Worm (Caenorhabditis elegans) whole organism, L4 larva: Measurements from ENCODE around the gene Y57G11C.5.

ENCODE experiments used
- F10B5.3 ChIP-seq: sonication (generic microtip); optimal IDR thresholded peaks from 2 replicates; lab custom pipeline; 2016; ENCODE audit warnings: mild to moderate bottlenecking, missing genetic modification characterization, missing compliant biosample characterization
- F37D6.2 ChIP-seq: sonication (generic microtip); optimal IDR thresholded peaks from 2 replicates; lab custom pipeline; 2016; ENCODE audit warnings: mild to moderate bottlenecking, missing genetic modification characterization, missing compliant biosample characterization
- R02D3.7 ChIP-seq: fragments of 150-350 bp; sonication (generic microtip); optimal IDR thresholded peaks from 3 replicates; lab custom pipeline; 2014; ENCODE audit warnings: missing biosample characterization, missing genetic modification characterization
- T26A8.4 ChIP-seq: fragments of 200-800 bp; sonication (Bioruptor generic); IDR thresholded peaks from 2 replicates; pipeline ENCODE4 v1.3.6; 2022; ENCODE audit warnings: missing genetic modification characterization, missing compliant biosample characterization
- aha-1 ChIP-seq: fragments of 150-350 bp; peaks from one replicate; lab custom pipeline; 2014; ENCODE audit warnings: missing biosample characterization, missing genetic modification characterization
- aly-2 ChIP-seq: sonication (generic microtip); optimal IDR thresholded peaks from 2 replicates; lab custom pipeline; 2018; ENCODE audit warnings: missing biosample characterization, missing genetic modification characterization
- ama-1 ChIP-seq: fragments of 150-350 bp; optimal IDR thresholded peaks from 2 replicates; lab custom pipeline; 2014; ENCODE audit warnings: inconsistent platforms, mixed read lengths
- arid-1 ChIP-seq: fragments of 200-800 bp; sonication (Bioruptor generic); conservative IDR thresholded peaks from 2 replicates; pipeline ENCODE4 v1.3.6; 2022; ENCODE audit warnings: missing genetic modification reagents, missing genetic modification characterization, missing compliant biosample characterization
- attf-4 ChIP-seq: sonication (generic microtip); optimal IDR thresholded peaks from 3 replicates; lab custom pipeline; 2017; ENCODE audit warnings: missing biosample characterization, missing genetic modification characterization
- ceh-20 ChIP-seq: fragments of 200-800 bp; sonication (Bioruptor generic); IDR thresholded peaks from 2 replicates; pipeline ENCODE4 v1.3.6; 2022; ENCODE audit warnings: missing genetic modification reagents, missing genetic modification characterization, missing compliant biosample characterization
- ceh-44 ChIP-seq: fragments of 200-800 bp; sonication (Bioruptor generic); IDR thresholded peaks from 2 replicates; pipeline ENCODE4 v1.3.6; 2022; ENCODE audit warnings: missing genetic modification reagents, missing genetic modification characterization, missing compliant biosample characterization
- ceh-82 ChIP-seq: sonication (generic microtip); optimal IDR thresholded peaks from 2 replicates; lab custom pipeline; 2017; ENCODE audit warnings: missing biosample characterization, missing genetic modification characterization
- daf-19 ChIP-seq: fragments of 200-800 bp; sonication (Bioruptor generic); conservative IDR thresholded peaks from 2 replicates; pipeline ENCODE4 v1.3.6; 2022; ENCODE audit warnings: missing genetic modification characterization, missing compliant biosample characterization
- dmd-6 ChIP-seq: fragments of 200-800 bp; sonication (Bioruptor generic); IDR thresholded peaks from 2 replicates; pipeline ENCODE4 v1.3.6; 2022; ENCODE audit warnings: missing genetic modification reagents, missing genetic modification characterization, missing compliant biosample characterization
- dmd-9 ChIP-seq: fragments of 200-800 bp; sonication (Bioruptor generic); IDR thresholded peaks from 2 replicates; pipeline ENCODE4 v1.3.6; 2022; ENCODE audit warnings: missing genetic modification reagents, missing genetic modification characterization, missing compliant biosample characterization
- duxl-1 ChIP-seq: sonication (generic microtip); optimal IDR thresholded peaks from 2 replicates; lab custom pipeline; 2016; ENCODE audit warnings: mild to moderate bottlenecking, missing genetic modification characterization, moderate library complexity, missing compliant biosample characterization; ENCODE audit not compliant: poor library complexity
- dve-1 ChIP-seq: sonication (generic microtip); optimal IDR thresholded peaks from 2 replicates; lab custom pipeline; 2017; ENCODE audit warnings: antibody characterized with exemption, mild to moderate bottlenecking, missing genetic modification characterization, missing compliant biosample characterization; ENCODE audit not compliant: insufficient read depth
- fkh-10 ChIP-seq: fragments of 150-350 bp; optimal IDR thresholded peaks from 2 replicates; lab custom pipeline; 2014; ENCODE audit warnings: missing biosample characterization, missing genetic modification reagents, missing genetic modification characterization
- hif-1 ChIP-seq, 2 experiments: sonication (generic microtip); optimal IDR thresholded peaks; 2 replicates each; lab custom pipeline; 2016 to 2017; ENCODE audit warnings: missing compliant biosample characterization in 2 of 2, missing genetic modification characterization in 2 of 2, missing genetic modification reagents in 2 of 2, missing genotype in 2 of 2, mild to moderate bottlenecking in 1 of 2
- hlh-11 ChIP-seq: fragments of 200-800 bp; sonication (Bioruptor generic); optimal IDR thresholded peaks from 2 replicates; lab custom pipeline; 2018; ENCODE audit warnings: mild to moderate bottlenecking, missing genetic modification characterization, missing compliant biosample characterization
- hlh-30 ChIP-seq: sonication (generic microtip); optimal IDR thresholded peaks from 2 replicates; lab custom pipeline; 2017; ENCODE audit warnings: antibody characterized with exemption, mild to moderate bottlenecking, missing genetic modification characterization, missing compliant biosample characterization; ENCODE audit not compliant: insufficient read depth
- hmg-1.1 ChIP-seq: fragments of 200-800 bp; sonication (Bioruptor generic); IDR thresholded peaks from 2 replicates; pipeline ENCODE4 v1.3.6; 2022; ENCODE audit warnings: missing genetic modification reagents, missing genetic modification characterization, missing compliant biosample characterization
- lim-7 ChIP-seq: fragments of 200-800 bp; sonication (Bioruptor generic); IDR thresholded peaks from 2 replicates; pipeline ENCODE4 v1.3.6; 2022; ENCODE audit warnings: missing genetic modification characterization, missing compliant biosample characterization
- lin-15B ChIP-seq: fragments of 150-350 bp; sonication (generic microtip); optimal IDR thresholded peaks from 3 replicates; lab custom pipeline; 2014; ENCODE audit warnings: missing biosample characterization, missing genetic modification characterization
- lin-38 ChIP-seq: fragments of 200-800 bp; sonication (Bioruptor generic); IDR thresholded peaks from 2 replicates; pipeline ENCODE4 v1.3.6; 2022; ENCODE audit warnings: missing genetic modification reagents, missing genetic modification characterization, missing compliant biosample characterization
- lin-39 ChIP-seq: fragments of 150-350 bp; optimal IDR thresholded peaks from 2 replicates; lab custom pipeline; 2014; ENCODE audit warnings: missing biosample characterization, missing genetic modification reagents, missing genetic modification characterization
- lir-3 ChIP-seq: sonication (generic microtip); optimal IDR thresholded peaks from 2 replicates; lab custom pipeline; 2016; ENCODE audit warnings: mild to moderate bottlenecking, missing genetic modification characterization, missing compliant biosample characterization
- lsy-2 ChIP-seq, 2 experiments: fragments of 150-350 bp in 1 of 2; sonication (generic microtip) in 1 of 2; optimal IDR thresholded peaks; 2 replicates each; lab custom pipeline; 2014 to 2017; ENCODE audit warnings: missing biosample characterization in 2 of 2, missing genetic modification characterization in 2 of 2
- madf-5 ChIP-seq, 2 experiments: fragments of 200-800 bp; sonication (Bioruptor generic); IDR thresholded peaks; 2 replicates each; pipeline ENCODE4 v1.3.6; 2022; ENCODE audit warnings: missing compliant biosample characterization in 2 of 2, missing genetic modification characterization in 2 of 2
- mdl-1 ChIP-seq, 2 experiments: fragments of 150-350 bp in 1 of 2; sonication (generic microtip) in 1 of 2; optimal IDR thresholded peaks; 2 replicates each; lab custom pipeline; 2014 to 2017; ENCODE audit warnings: missing biosample characterization in 2 of 2, missing genetic modification characterization in 2 of 2
- mes-2 ChIP-seq: sonication (generic microtip); optimal IDR thresholded peaks from 2 replicates; lab custom pipeline; 2016; ENCODE audit warnings: missing genotype, mild to moderate bottlenecking, missing genetic modification characterization, missing compliant biosample characterization; ENCODE audit not compliant: poor library complexity, severe bottlenecking
- mxl-2 ChIP-seq: fragments of 200-800 bp; sonication (Bioruptor generic); conservative IDR thresholded peaks from 2 replicates; pipeline ENCODE4 v1.3.6; 2022; ENCODE audit warnings: missing genetic modification reagents, missing genetic modification characterization, missing compliant biosample characterization
- mxl-3 ChIP-seq: fragments of 200-800 bp; sonication (Bioruptor generic); optimal IDR thresholded peaks from 2 replicates; lab custom pipeline; 2018; ENCODE audit warnings: mild to moderate bottlenecking, missing genetic modification characterization, missing compliant biosample characterization
- nhr-10 ChIP-seq: fragments of 150-350 bp; optimal IDR thresholded peaks from 2 replicates; lab custom pipeline; 2014; ENCODE audit warnings: missing biosample characterization, missing genetic modification characterization
- nhr-237 ChIP-seq: sonication (generic microtip); optimal IDR thresholded peaks from 2 replicates; lab custom pipeline; 2017; ENCODE audit warnings: missing biosample characterization, missing genetic modification characterization
- nhr-25 ChIP-seq: sonication (generic microtip); optimal IDR thresholded peaks from 2 replicates; lab custom pipeline; 2017; ENCODE audit warnings: missing genetic modification characterization, mild to moderate bottlenecking, missing compliant biosample characterization, antibody characterized with exemption, moderate library complexity, borderline replicate concordance; ENCODE audit not compliant: insufficient read depth
- nhr-41 ChIP-seq: fragments of 200-800 bp; sonication (Bioruptor generic); IDR thresholded peaks from 2 replicates; pipeline ENCODE4 v1.3.6; 2022; ENCODE audit warnings: missing genetic modification reagents, missing genetic modification characterization, missing compliant biosample characterization
- nhr-42 ChIP-seq: fragments of 200-800 bp; sonication (Bioruptor generic); IDR thresholded peaks from 2 replicates; pipeline ENCODE4 v1.3.6; 2022; ENCODE audit warnings: missing genetic modification characterization, missing compliant biosample characterization
- nhr-76 ChIP-seq: fragments of 150-350 bp; optimal IDR thresholded peaks from 2 replicates; lab custom pipeline; 2014; ENCODE audit warnings: missing biosample characterization, missing genetic modification characterization
- sdz-12 ChIP-seq: fragments of 200-800 bp; sonication (Bioruptor generic); optimal IDR thresholded peaks from 2 replicates; lab custom pipeline; 2018; ENCODE audit warnings: mild to moderate bottlenecking, missing genetic modification characterization, missing compliant biosample characterization
- set-16 ChIP-seq: fragments of 200-800 bp; sonication (Bioruptor generic); IDR thresholded peaks from 2 replicates; pipeline ENCODE4 v1.3.6; 2022; ENCODE audit warnings: missing genetic modification reagents, missing genetic modification characterization, missing compliant biosample characterization
- skn-1 ChIP-seq: fragments of 150-350 bp; optimal IDR thresholded peaks from 2 replicates; lab custom pipeline; 2014; ENCODE audit warnings: missing biosample characterization, missing genetic modification characterization
- snpc-1.2 ChIP-seq: fragments of 200-800 bp; sonication (Bioruptor generic); IDR thresholded peaks from 2 replicates; pipeline ENCODE4 v1.3.6; 2022; ENCODE audit warnings: missing genetic modification reagents, missing genetic modification characterization, missing compliant biosample characterization
- snpc-4 ChIP-seq: fragments of 150-350 bp; optimal IDR thresholded peaks from 2 replicates; lab custom pipeline; 2014; ENCODE audit warnings: missing biosample characterization, missing genetic modification characterization
- tag-97 ChIP-seq: fragments of 200-800 bp; sonication (Bioruptor generic); IDR thresholded peaks from 2 replicates; pipeline ENCODE4 v1.3.6; 2022; ENCODE audit warnings: missing genetic modification characterization, missing compliant biosample characterization
- unc-39 ChIP-seq: sonication (generic microtip); optimal IDR thresholded peaks from 2 replicates; lab custom pipeline; 2017; ENCODE audit warnings: missing biosample characterization, missing genetic modification characterization
- zfp-3 ChIP-seq: fragments of 200-800 bp; sonication (Bioruptor generic); conservative IDR thresholded peaks from 2 replicates; pipeline ENCODE4 v1.3.6; 2022; ENCODE audit warnings: missing genetic modification reagents, missing genetic modification characterization, missing compliant biosample characterization
- zip-2 ChIP-seq: fragments of 150-350 bp; optimal IDR thresholded peaks from 2 replicates; lab custom pipeline; 2014; ENCODE audit warnings: missing biosample characterization, missing genetic modification characterization
- ztf-11 ChIP-seq: fragments of 150-350 bp; optimal IDR thresholded peaks from 2 replicates; lab custom pipeline; 2014; ENCODE audit warnings: missing biosample characterization, missing genetic modification characterization

Gene Y57G11C.5

DNA sequence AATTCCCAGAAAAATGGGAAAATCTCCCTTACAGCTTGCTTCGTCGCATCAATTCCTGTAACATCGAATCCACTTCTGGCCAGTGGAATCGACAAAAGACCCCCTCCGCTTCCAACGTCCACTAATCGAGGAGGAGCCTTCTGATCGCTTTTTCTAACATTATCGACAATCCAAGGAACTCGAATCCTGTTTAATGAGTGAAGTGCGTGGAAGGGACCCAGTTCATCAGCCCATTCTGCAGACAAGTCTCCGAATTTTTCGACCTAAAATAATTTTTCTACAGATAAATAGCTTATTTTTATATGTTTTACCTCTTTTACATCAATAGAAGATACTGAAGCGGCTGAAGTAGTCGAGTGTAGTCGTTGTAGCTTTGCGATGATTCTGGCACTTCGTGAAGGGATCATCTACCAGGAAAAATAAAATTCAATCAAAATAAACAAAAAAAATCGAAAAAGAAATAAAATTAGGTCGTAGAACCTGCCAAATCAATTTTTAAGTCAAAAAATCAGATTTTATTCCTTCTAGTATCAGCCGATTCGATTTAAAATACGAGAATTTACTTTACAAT is 30.8 kb upstream of the Y57G11C.5 start, which contains the start of gene coq-3:
Gene coq-3, minus strand, starts transcription at position 407 of the 571 bp plus-strand sequence.
- TF ChIP-seq aly-2: no peak
- TF ChIP-seq skn-1 (tag; lab: Kevin White, UChicago): no peak
- no peak for TF ChIP-seq set-16 (GFP tag; lab: Robert Waterston, UW)
- TF ChIP-seq dmd-6: no peak
- no peak for TF ChIP-seq ceh-44 (GFP tag; lab: Robert Waterston, UW)
- peak in 1 of 2 experiments; percentile 12 for TF ChIP-seq lsy-2 (tag; optimal IDR thresholded peaks at IDR 0.05; lab: Kevin White, UChicago)
- TF ChIP-seq T26A8.4: 0 out of 2 replicates have a peak, but pooled peaks have one; percentile 22
- TF ChIP-seq snpc-4 (tag; lab: Kevin White, UChicago): no peak
- TF ChIP-seq hlh-11 (tag; lab: Kevin White, UChicago): no peak
- no peak for TF ChIP-seq duxl-1 (tag; lab: Kevin White, UChicago)
- TF ChIP-seq ztf-11 (tag; lab: Kevin White, UChicago): no peak
- TF ChIP-seq dve-1 (tag; lab: Kevin White, UChicago): peak; percentile 13
- TF ChIP-seq ama-1 (lab: Kevin White, UChicago): peak; percentile 29
- TF ChIP-seq zfp-3 (GFP tag; lab: Robert Waterston, UW): 0 out of 2 replicates have a peak, but pooled peaks have one; percentile 12
- peak; percentile 28 for TF ChIP-seq mes-2 (tag; lab: Kevin White, UChicago)
- TF ChIP-seq nhr-10 (tag; lab: Kevin White, UChicago): no peak
- no peak for TF ChIP-seq tag-97 (GFP tag; lab: Robert Waterston, UW)
- TF ChIP-seq aha-1 (tag; lab: Kevin White, UChicago): peak; percentile 85
- TF ChIP-seq R02D3.7: no peak
- TF ChIP-seq daf-19 (GFP tag; lab: Robert Waterston, UW): no peak
- TF ChIP-seq hlh-30: no peak
- TF ChIP-seq nhr-237 (tag; lab: Kevin White, UChicago): no peak
- TF ChIP-seq lin-15B (tag; lab: Kevin White, UChicago): no peak
- no peak for TF ChIP-seq arid-1 (GFP tag; lab: Robert Waterston, UW)
- no peak for TF ChIP-seq madf-5 (GFP tag; IDR thresholded peaks at IDR 0.05; lab: Robert Waterston, UW)
- no peak for TF ChIP-seq fkh-10 (GFP tag; lab: Kevin White, UChicago)
- TF ChIP-seq zip-2 (tag; lab: Kevin White, UChicago): no peak
- no peak for TF ChIP-seq nhr-25 (tag; lab: Kevin White, UChicago)
- TF ChIP-seq lin-38 (GFP tag; lab: Robert Waterston, UW): peak; percentile 23; the same call in 1 of the 2 replicates
- no peak; the same call in 1 of the 2 replicates for TF ChIP-seq snpc-1.2
- no peak for TF ChIP-seq sdz-12 (GFP tag; lab: Kevin White, UChicago)
- TF ChIP-seq hif-1 (tag; optimal IDR thresholded peaks at IDR 0.05; lab: Kevin White, UChicago): no peak
- 0 out of 2 replicates have a peak, but pooled peaks have one; percentile 25 for TF ChIP-seq lim-7 (GFP tag; lab: Robert Waterston, UW)
- no peak for TF ChIP-seq lin-39 (tag; lab: Kevin White, UChicago)
- TF ChIP-seq nhr-42: no peak
- TF ChIP-seq mxl-3 (GFP tag; lab: Kevin White, UChicago): no peak
- TF ChIP-seq nhr-76 (tag; lab: Kevin White, UChicago): no peak

DNA sequence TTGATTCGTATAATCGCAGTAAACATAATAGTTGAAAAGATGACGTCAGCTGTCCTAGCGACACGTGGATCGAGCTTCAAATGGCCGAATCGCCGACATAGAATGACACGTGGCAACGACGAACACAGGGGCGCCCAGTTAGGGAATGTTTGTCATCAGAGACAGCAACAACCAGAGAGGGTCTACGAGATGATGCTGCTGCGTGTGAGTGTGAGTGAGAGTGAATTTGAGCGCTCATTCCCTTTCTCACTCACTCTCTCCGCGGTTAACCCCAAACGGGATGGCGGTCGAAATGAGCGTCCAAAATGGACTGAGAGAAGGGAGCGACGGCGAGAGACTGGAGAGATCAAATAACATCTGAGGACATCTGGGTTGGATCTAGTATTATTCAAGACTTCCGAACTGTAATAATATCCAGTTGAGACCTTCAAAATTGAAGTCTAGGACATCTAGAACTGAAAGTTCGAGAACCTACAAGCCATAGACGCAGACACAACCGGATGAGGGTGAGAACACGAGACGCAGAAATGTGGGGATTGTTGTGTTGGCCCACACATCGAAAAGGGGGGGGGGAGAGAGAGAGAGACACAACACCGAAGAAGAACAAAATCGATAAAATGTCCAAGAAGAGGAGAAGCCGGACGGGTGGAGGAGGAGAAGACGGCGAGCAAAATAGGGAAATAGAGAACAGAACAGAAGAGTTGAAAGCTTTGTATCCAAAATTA is 28.8 kb upstream of the Y57G11C.5 start:
- no peak for TF ChIP-seq unc-39 (tag; lab: Kevin White, UChicago)
- TF ChIP-seq dmd-9: no peak
- no peak for TF ChIP-seq F10B5.3 (tag; lab: Kevin White, UChicago)
- TF ChIP-seq lir-3: no peak
- TF ChIP-seq daf-19 (GFP tag; lab: Robert Waterston, UW): no peak
- peak; percentile 62; the same call in 1 of the 2 replicates for TF ChIP-seq hmg-1.1
- TF ChIP-seq nhr-41: no peak
- TF ChIP-seq ceh-20: peak; percentile 36; the same call in 1 of the 2 replicates
- TF ChIP-seq attf-4 (tag; lab: Kevin White, UChicago): no peak
- TF ChIP-seq madf-5 (GFP tag; IDR thresholded peaks at IDR 0.05; lab: Robert Waterston, UW): no peak
- TF ChIP-seq aly-2: no peak
- no peak for TF ChIP-seq ztf-11 (tag; lab: Kevin White, UChicago)
- TF ChIP-seq ceh-82: no peak
- peak; percentile 52 for TF ChIP-seq F37D6.2 (tag; lab: Kevin White, UChicago)
- TF ChIP-seq mdl-1 (tag; optimal IDR thresholded peaks at IDR 0.05; lab: Kevin White, UChicago): peak; percentile 61 to 88
- TF ChIP-seq mxl-2 (GFP tag; lab: Robert Waterston, UW): no peak
